Worm (Caenorhabditis elegans): ENCODE measurements around the gene srj-53.

- TF ChIP-seq ama-1 (optimal IDR thresholded peaks at IDR 0.05) (no peak), flt-1 (GFP tag; IDR thresholded peaks at IDR 0.05) (no peak), B0310.2 (tag; optimal IDR thresholded peaks at IDR 0.05) (no peak)
Measured at ce11 chrV:654402-654801, 40.1 kb downstream of the srj-53 start, which contains the start of gene srj-6.
